Fruit fly (Drosophila melanogaster) whole organism, embryonic: Measurements from ENCODE around the gene Cpr30F.

Experiments used
- CG10543 ChIP-seq: fragments of 200-800 bp; sonication (Bioruptor generic); optimal IDR thresholded peaks from 3 replicates; lab custom pipeline; 2017; ENCODE audit warnings: missing biosample characterization, mild to moderate bottlenecking, missing genetic modification characterization, moderate library complexity
- CG11696 ChIP-seq: fragments of 200-800 bp; sonication (Bioruptor generic); IDR thresholded peaks from 2 replicates; pipeline ENCODE4 v1.3.6; 2022; ENCODE audit warnings: missing biosample characterization, missing genetic modification characterization
- CG12236 ChIP-seq: fragments of 200-800 bp; sonication (Bioruptor generic); optimal IDR thresholded peaks from 2 replicates; lab custom pipeline; 2016; ENCODE audit warnings: missing biosample characterization, missing genetic modification characterization
- CG12769 ChIP-seq: fragments of 200-800 bp; sonication (Bioruptor generic); optimal IDR thresholded peaks from 2 replicates; lab custom pipeline; 2019; ENCODE audit warnings: missing biosample characterization, mild to moderate bottlenecking, missing genetic modification characterization, moderate library complexity
- CG13123 ChIP-seq: fragments of 200-800 bp; sonication (Bioruptor generic); optimal IDR thresholded peaks from 2 replicates; lab custom pipeline; 2016; ENCODE audit warnings: missing biosample characterization, missing genetic modification characterization
- CG13296 ChIP-seq: fragments of 200-800 bp; sonication (Bioruptor generic); optimal IDR thresholded peaks from 3 replicates; lab custom pipeline; 2018; ENCODE audit warnings: missing biosample characterization, mild to moderate bottlenecking, missing genetic modification characterization
- CG1647 ChIP-seq: fragments of 200-800 bp; sonication (Bioruptor generic); optimal IDR thresholded peaks from 3 replicates; lab custom pipeline; 2016; ENCODE audit warnings: missing biosample characterization, missing genetic modification characterization
- CG17568 ChIP-seq: fragments of 200-800 bp; sonication (Bioruptor generic); optimal IDR thresholded peaks from 2 replicates; lab custom pipeline; 2018; ENCODE audit warnings: missing biosample characterization, mild to moderate bottlenecking, missing genetic modification characterization, moderate library complexity
- CG31441 ChIP-seq: fragments of 200-800 bp; sonication (Bioruptor generic); IDR thresholded peaks from 2 replicates; pipeline ENCODE4 v1.3.6; 2022; ENCODE audit warnings: missing biosample characterization, missing genetic modification characterization
- CG3281 ChIP-seq: fragments of 200-800 bp; sonication (Bioruptor generic); optimal IDR thresholded peaks from 3 replicates; lab custom pipeline; 2017; ENCODE audit warnings: missing biosample characterization, mild to moderate bottlenecking, missing genetic modification characterization
- CG34376 ChIP-seq: fragments of 200-800 bp; sonication (Bioruptor generic); optimal IDR thresholded peaks from 2 replicates; lab custom pipeline; 2018; ENCODE audit warnings: missing biosample characterization, mild to moderate bottlenecking, missing genetic modification characterization
- CG4404 ChIP-seq: fragments of 200-800 bp; sonication (Bioruptor generic); IDR thresholded peaks from 2 replicates; pipeline ENCODE4 v1.3.6; 2022; ENCODE audit warnings: missing biosample characterization, missing genetic modification characterization
- CG4730 ChIP-seq: fragments of 200-800 bp; sonication (Bioruptor generic); IDR thresholded peaks from 2 replicates; pipeline ENCODE4 v1.3.6; 2022; ENCODE audit warnings: missing biosample characterization, missing genetic modification characterization
- CG6813 ChIP-seq: fragments of 200-800 bp; sonication (Bioruptor generic); optimal IDR thresholded peaks from 2 replicates; lab custom pipeline; 2017; ENCODE audit warnings: missing biosample characterization, missing genetic modification characterization, mild to moderate bottlenecking, moderate library complexity, missing genetic modification reagents
- CG8281 ChIP-seq: fragments of 200-800 bp; sonication (Bioruptor generic); optimal IDR thresholded peaks from 2 replicates; lab custom pipeline; 2018; ENCODE audit warnings: missing biosample characterization, mild to moderate bottlenecking, missing genetic modification characterization, moderate library complexity
- CG8290 ChIP-seq, 3 experiments: fragments of 200-800 bp; sonication (Bioruptor generic); optimal IDR thresholded peaks; 2 replicates each; lab custom pipeline; 2016 to 2019; ENCODE audit warnings: missing biosample characterization in 3 of 3, missing genetic modification characterization in 3 of 3, mild to moderate bottlenecking in 2 of 3, moderate library complexity in 1 of 3
- CG8359 ChIP-seq: fragments of 200-800 bp; sonication (Bioruptor generic); optimal IDR thresholded peaks from 2 replicates; lab custom pipeline; 2017; ENCODE audit warnings: missing biosample characterization, mild to moderate bottlenecking, missing genetic modification characterization, borderline replicate concordance
- CG8765 ChIP-seq: fragments of 200-800 bp; sonication (Bioruptor generic); IDR thresholded peaks from 2 replicates; pipeline ENCODE4 v1.3.6; 2022; ENCODE audit warnings: missing biosample characterization, missing genetic modification characterization
- CG8924 ChIP-seq: fragments of 200-800 bp; optimal IDR thresholded peaks from 3 replicates; lab custom pipeline; 2019; ENCODE audit warnings: missing biosample characterization, mild to moderate bottlenecking, missing genetic modification characterization, moderate library complexity
- Dad ChIP-seq: fragments of 200-800 bp; sonication (Bioruptor generic); optimal IDR thresholded peaks from 3 replicates; lab custom pipeline; 2016; ENCODE audit warnings: missing biosample characterization, missing genetic modification characterization
- Dek ChIP-seq: fragments of 200-800 bp; sonication (Bioruptor generic); optimal IDR thresholded peaks from 3 replicates; lab custom pipeline; 2019; ENCODE audit warnings: missing biosample characterization, mild to moderate bottlenecking, missing genetic modification characterization, moderate library complexity
- Dip2 ChIP-seq: fragments of 200-800 bp; sonication (Bioruptor generic); IDR thresholded peaks from 2 replicates; pipeline ENCODE4 v1.3.6; 2022; ENCODE audit warnings: missing biosample characterization, missing genetic modification characterization
- HLH3B ChIP-seq: fragments of 200-800 bp; sonication (Bioruptor generic); IDR thresholded peaks from 2 replicates; pipeline ENCODE4 v1.3.6; 2022; ENCODE audit warnings: missing biosample characterization, missing genetic modification characterization
- HLH54F ChIP-seq: fragments of 200-800 bp; sonication (Bioruptor generic); optimal IDR thresholded peaks from 3 replicates; lab custom pipeline; 2016; ENCODE audit warnings: missing biosample characterization, missing genetic modification characterization
- Hmr ChIP-seq: fragments of 200-800 bp; sonication (Bioruptor generic); optimal IDR thresholded peaks from 3 replicates; lab custom pipeline; 2017; ENCODE audit warnings: mild to moderate bottlenecking, missing biosample characterization, missing genetic modification reagents, missing genetic modification characterization
- Hr3 ChIP-seq: fragments of 200-800 bp; sonication (Bioruptor generic); optimal IDR thresholded peaks from 3 replicates; lab custom pipeline; 2016; ENCODE audit warnings: missing biosample characterization, missing genetic modification characterization
- Hr78 ChIP-seq, 2 experiments: fragments of 200-800 bp in 1 of 2; fragments of >200 bp in 1 of 2; sonication (Bioruptor generic) in 1 of 2; optimal IDR thresholded peaks; 2 replicates each; lab custom pipeline; 2017 to 2019; ENCODE audit warnings: missing biosample characterization in 2 of 2, missing genetic modification characterization in 2 of 2, mild to moderate bottlenecking in 1 of 2, moderate library complexity in 1 of 2
- Mad ChIP-seq: fragments of 200-800 bp; sonication (Bioruptor generic); optimal IDR thresholded peaks from 2 replicates; lab custom pipeline; 2016; ENCODE audit warnings: missing biosample characterization, missing genetic modification characterization
- Poxn ChIP-seq: fragments of 200-800 bp; sonication (Bioruptor generic); IDR thresholded peaks from 2 replicates; pipeline ENCODE4 v1.3.6; 2022; ENCODE audit warnings: missing biosample characterization, missing genetic modification characterization
- Scr ChIP-seq: fragments of 200-800 bp; sonication (Bioruptor generic); IDR thresholded peaks from 2 replicates; pipeline ENCODE4 v1.3.6; 2022; ENCODE audit warnings: missing biosample characterization, missing genetic modification characterization; ENCODE audit not compliant: partially characterized antibody
- Ssrp ChIP-seq: fragments of 200-800 bp; sonication (Bioruptor generic); optimal IDR thresholded peaks from 2 replicates; lab custom pipeline; 2018; ENCODE audit warnings: missing biosample characterization, mild to moderate bottlenecking, missing genetic modification characterization, moderate library complexity
- TFAM ChIP-seq: fragments of 200-800 bp; sonication (Bioruptor generic); optimal IDR thresholded peaks from 2 replicates; lab custom pipeline; 2017; ENCODE audit warnings: missing biosample characterization, missing genetic modification characterization, inconsistent platforms
- Trl ChIP-seq, 3 experiments: fragments of >200 bp in 2 of 3; fragments of 200-800 bp in 1 of 3; sonication (Bioruptor generic) in 1 of 3; optimal IDR thresholded peaks; 2 replicates in 1 of 3; 3 replicates in 2 of 3; lab custom pipeline; 2016 to 2017; ENCODE audit warnings: missing biosample characterization in 1 of 3, missing genetic modification characterization in 1 of 3
- Xbp1 ChIP-seq: fragments of 200-800 bp; sonication (Bioruptor generic); optimal IDR thresholded peaks from 3 replicates; lab custom pipeline; 2016; ENCODE audit warnings: missing biosample characterization, mild to moderate bottlenecking, missing genetic modification characterization
- abd-A ChIP-seq: fragments of 200-800 bp; sonication (Bioruptor generic); optimal IDR thresholded peaks from 3 replicates; lab custom pipeline; 2019; ENCODE audit warnings: missing biosample characterization, mild to moderate bottlenecking, missing genetic modification characterization, moderate library complexity
- bigmax ChIP-seq: fragments of 200-800 bp; sonication (Bioruptor generic); optimal IDR thresholded peaks from 2 replicates; lab custom pipeline; 2018; ENCODE audit warnings: missing biosample characterization, mild to moderate bottlenecking, missing genetic modification characterization
- bowl ChIP-seq: fragments of 200-800 bp; sonication (Bioruptor generic); IDR thresholded peaks from 2 replicates; pipeline ENCODE4 v1.3.6; 2022; ENCODE audit warnings: missing biosample characterization, missing genetic modification characterization
- dm ChIP-seq: fragments of 200-800 bp; sonication (Bioruptor generic); optimal IDR thresholded peaks from 3 replicates; lab custom pipeline; 2016; ENCODE audit warnings: missing biosample characterization, missing genetic modification characterization
- eve ChIP-seq, 2 experiments: fragments of >200 bp; optimal IDR thresholded peaks; 2 replicates each; lab custom pipeline; 2017; ENCODE audit warnings: missing biosample characterization in 2 of 2, missing genetic modification characterization in 2 of 2
- gt ChIP-seq: fragments of 200-800 bp; sonication (Bioruptor generic); IDR thresholded peaks from 2 replicates; pipeline ENCODE4 v1.3.6; 2022; ENCODE audit warnings: missing biosample characterization, missing genetic modification characterization
- ind ChIP-seq: fragments of 200-800 bp; sonication (Bioruptor generic); optimal IDR thresholded peaks from 3 replicates; lab custom pipeline; 2016; ENCODE audit warnings: missing biosample characterization, missing genetic modification characterization
- jigr1 ChIP-seq: fragments of 200-800 bp; sonication (Bioruptor generic); IDR thresholded peaks from 3 replicates; pipeline ENCODE4 v1.3.6; 2022; ENCODE audit warnings: missing biosample characterization, missing genetic modification characterization
- knrl ChIP-seq: fragments of 200-800 bp; sonication (Bioruptor generic); IDR thresholded peaks from 3 replicates; pipeline ENCODE4 v1.3.6; 2022; ENCODE audit warnings: missing biosample characterization, missing genetic modification characterization; ENCODE audit not compliant: partially characterized antibody
- lola ChIP-seq, 3 experiments: fragments of >200 bp in 2 of 3; fragments of 200-800 bp in 1 of 3; sonication (Bioruptor generic) in 1 of 3; optimal IDR thresholded peaks; 2 replicates each; lab custom pipeline; 2017 to 2019; ENCODE audit warnings: missing biosample characterization in 3 of 3, missing genetic modification characterization in 3 of 3, mild to moderate bottlenecking in 1 of 3, moderate library complexity in 1 of 3
- nerfin-2 ChIP-seq: fragments of 200-800 bp; sonication (Bioruptor generic); IDR thresholded peaks from 2 replicates; pipeline ENCODE4 v1.3.6; 2022; ENCODE audit warnings: missing biosample characterization, missing genetic modification characterization; ENCODE audit not compliant: partially characterized antibody
- onecut ChIP-seq: fragments of 200-800 bp; sonication (Bioruptor generic); IDR thresholded peaks from 2 replicates; pipeline ENCODE4 v1.3.6; 2022; ENCODE audit warnings: missing biosample characterization, missing genetic modification characterization
- sens ChIP-seq: fragments of 200-800 bp; sonication (Bioruptor generic); peaks from one replicate; lab custom pipeline; 2016; ENCODE audit warnings: missing biosample characterization, missing genetic modification characterization
- tna ChIP-seq: fragments of 200-800 bp; sonication (Bioruptor generic); IDR thresholded peaks from 2 replicates; pipeline ENCODE4 v1.3.6; 2022; ENCODE audit warnings: missing biosample characterization, missing genetic modification characterization; ENCODE audit not compliant: partially characterized antibody
- tx ChIP-seq: fragments of 200-800 bp; sonication (Bioruptor generic); optimal IDR thresholded peaks from 2 replicates; lab custom pipeline; 2016; ENCODE audit warnings: missing biosample characterization, missing genetic modification characterization
- zfh1 ChIP-seq: fragments of 200-800 bp; sonication (Bioruptor generic); IDR thresholded peaks from 3 replicates; pipeline ENCODE4 v1.3.6; 2022; ENCODE audit warnings: missing biosample characterization, missing genetic modification characterization

Cpr30F gene

DNA sequence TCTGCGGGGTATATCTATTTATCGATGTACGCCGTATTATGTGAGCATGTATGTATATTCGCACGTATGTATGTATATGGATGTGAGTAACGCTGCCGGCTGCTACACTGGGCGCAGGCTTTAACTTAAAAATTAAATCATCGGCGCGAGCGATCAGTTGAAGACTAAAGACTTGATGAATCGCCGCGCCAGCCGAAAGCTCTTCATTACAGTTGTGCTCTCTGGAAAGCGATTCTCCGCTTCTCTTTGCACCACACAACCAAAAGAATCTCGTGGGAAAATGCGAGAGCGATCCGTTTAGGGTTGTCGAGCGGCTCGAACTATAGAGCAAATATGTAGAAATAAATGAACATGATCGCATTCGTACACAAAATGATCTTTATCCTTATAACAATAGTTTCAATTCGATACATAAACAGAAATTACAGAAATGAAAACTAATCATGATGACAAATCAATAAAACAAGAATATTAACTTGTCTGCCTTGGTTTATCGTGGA lies 24.4 kb downstream of the Cpr30F start, which contains the start of gene CG13124 (continued):
- TF ChIP-seq CG1647 (GFP tag; lab: Kevin White, UChicago), result no peak
- TF ChIP-seq Dip2 (GFP tag; lab: Robert Waterston, UW), result no peak
- TF ChIP-seq Dek (tag; lab: Kevin White, UChicago), result no peak
- peak; percentile 17 for TF ChIP-seq CG8924 (tag; lab: Kevin White, UChicago)
- no peak for TF ChIP-seq Ssrp (tag; lab: Kevin White, UChicago)
- TF ChIP-seq Scr (GFP tag; lab: Robert Waterston, UW), result no peak
- TF ChIP-seq Poxn, result no peak
- no peak for TF ChIP-seq nerfin-2
- no peak for TF ChIP-seq gt (GFP tag; lab: Robert Waterston, UW)
- peak; percentile 53 for TF ChIP-seq CG12769
- no peak for TF ChIP-seq TFAM
- no peak for TF ChIP-seq abd-A
- TF ChIP-seq CG31441 (GFP tag; lab: Robert Waterston, UW), result no peak
- TF ChIP-seq CG17568 (GFP tag; lab: Kevin White, UChicago), result peak; percentile 50
- TF ChIP-seq zfh1 (GFP tag; lab: Robert Waterston, UW), result no peak
- TF ChIP-seq CG11696 (GFP tag; lab: Robert Waterston, UW), result no peak
- peak; percentile 55 for TF ChIP-seq Hmr (GFP tag; lab: Kevin White, UChicago)
- no peak for TF ChIP-seq HLH54F (GFP tag; lab: Kevin White, UChicago)
- no peak for TF ChIP-seq CG4730 (GFP tag; lab: Robert Waterston, UW)
- no peak for TF ChIP-seq CG8281 (tag; lab: Kevin White, UChicago)
- TF ChIP-seq CG4404 (GFP tag; lab: Robert Waterston, UW), result no peak
- no peak for TF ChIP-seq HLH3B (GFP tag; lab: Robert Waterston, UW)
- no peak for TF ChIP-seq tx
- TF ChIP-seq ind (GFP tag; lab: Kevin White, UChicago), result peak; percentile 0
- peak; percentile 84 for TF ChIP-seq sens
- no peak for TF ChIP-seq Hr78 (GFP tag; optimal IDR thresholded peaks at IDR 0.05; lab: Kevin White, UChicago)
- TF ChIP-seq CG12236, result no peak
- TF ChIP-seq Hr3 (GFP tag; lab: Kevin White, UChicago), result no peak
- TF ChIP-seq Mad (GFP tag; lab: Kevin White, UChicago), result no peak
- TF ChIP-seq CG6813 (GFP tag; lab: Kevin White, UChicago), result no peak
- TF ChIP-seq CG8765, result no peak
- no peak for TF ChIP-seq onecut (GFP tag; lab: Robert Waterston, UW)
- no peak for TF ChIP-seq CG13123 (GFP tag; lab: Kevin White, UChicago)
- TF ChIP-seq tna (GFP tag; lab: Robert Waterston, UW), result 0 out of 2 replicates have a peak, but pooled peaks have one; percentile 8
- no peak for TF ChIP-seq CG8359 (GFP tag; lab: Kevin White, UChicago)
- no peak for TF ChIP-seq CG8290 (GFP tag; optimal IDR thresholded peaks at IDR 0.05; lab: Kevin White, UChicago)
- TF ChIP-seq CG8290 (tag; optimal IDR thresholded peaks at IDR 0.05; lab: Kevin White, UChicago), result peak in 1 of 2 experiments; percentile 46
- TF ChIP-seq bigmax, result no peak
- TF ChIP-seq bowl (GFP tag; lab: Robert Waterston, UW), result no peak
- TF ChIP-seq Trl (optimal IDR thresholded peaks at IDR 0.05; lab: Kevin White, UChicago), result peak; percentile 55 to 84
- no peak for TF ChIP-seq Trl (GFP tag; optimal IDR thresholded peaks at IDR 0.05; lab: Kevin White, UChicago)
- no peak for TF ChIP-seq Xbp1 (GFP tag; lab: Kevin White, UChicago)
- TF ChIP-seq eve (GFP tag; optimal IDR thresholded peaks at IDR 0.05; lab: Kevin White, UChicago), result no peak
- no peak for TF ChIP-seq dm (GFP tag; lab: Kevin White, UChicago)
- TF ChIP-seq Dad (GFP tag; lab: Kevin White, UChicago), result no peak
- no peak for TF ChIP-seq lola (GFP tag; optimal IDR thresholded peaks at IDR 0.05; lab: Kevin White, UChicago)
- TF ChIP-seq jigr1, result no peak
- peak; percentile 13 for TF ChIP-seq CG3281 (GFP tag; lab: Kevin White, UChicago)
- TF ChIP-seq knrl, result no peak
- TF ChIP-seq CG13296, result peak; percentile 3
- peak; percentile 61 for TF ChIP-seq CG10543 (GFP tag; lab: Kevin White, UChicago)
- TF ChIP-seq CG34376 (GFP tag; lab: Kevin White, UChicago), result peak; percentile 62
